Fruit fly (Drosophila melanogaster) whole organism, embryonic: ENCODE data around the gene nerfin-2.

Source experiments
- CG10209 ChIP-seq: fragments of 200-800 bp; sonication (Bioruptor generic); optimal IDR thresholded peaks from 3 replicates; lab custom pipeline; 2017; ENCODE audit warnings: missing biosample characterization, mild to moderate bottlenecking, missing genetic modification characterization, missing genetic modification reagents
- CG16863 ChIP-seq: fragments of 200-800 bp; sonication (Bioruptor generic); optimal IDR thresholded peaks from 3 replicates; lab custom pipeline; 2016; ENCODE audit warnings: missing biosample characterization, missing genetic modification characterization
- CG2116 ChIP-seq: fragments of 200-800 bp; sonication (Bioruptor generic); optimal IDR thresholded peaks from 3 replicates; lab custom pipeline; 2018; ENCODE audit warnings: missing biosample characterization, mild to moderate bottlenecking, missing genetic modification characterization
- E2f2 ChIP-seq: fragments of 200-800 bp; sonication (Bioruptor generic); IDR thresholded peaks from 2 replicates; pipeline ENCODE4 v1.3.6; 2022; ENCODE audit warnings: missing biosample characterization, missing genetic modification characterization
- Hmr ChIP-seq: fragments of 200-800 bp; sonication (Bioruptor generic); optimal IDR thresholded peaks from 3 replicates; lab custom pipeline; 2017; ENCODE audit warnings: mild to moderate bottlenecking, missing biosample characterization, missing genetic modification reagents, missing genetic modification characterization
- ac ChIP-seq: fragments of 200-800 bp; sonication (Bioruptor generic); optimal IDR thresholded peaks from 3 replicates; lab custom pipeline; 2017; ENCODE audit warnings: missing biosample characterization, mild to moderate bottlenecking, missing genetic modification characterization
- aop ChIP-seq: fragments of 200-800 bp; sonication (Bioruptor generic); IDR thresholded peaks from 2 replicates; pipeline ENCODE4 v1.3.6; 2022; ENCODE audit warnings: missing biosample characterization, missing genetic modification characterization
- chm ChIP-seq: fragments of 200-800 bp; sonication (Bioruptor generic); IDR thresholded peaks from 2 replicates; pipeline ENCODE4 v1.3.6; 2022; ENCODE audit warnings: missing biosample characterization, missing genetic modification characterization
- grau ChIP-seq: fragments of 200-800 bp; optimal IDR thresholded peaks from 3 replicates; lab custom pipeline; 2019; ENCODE audit warnings: missing biosample characterization, mild to moderate bottlenecking, missing genetic modification characterization, moderate library complexity
- mirr ChIP-seq: fragments of 200-800 bp; sonication (Bioruptor generic); optimal IDR thresholded peaks from 3 replicates; lab custom pipeline; 2018; ENCODE audit warnings: missing biosample characterization, mild to moderate bottlenecking, missing genetic modification characterization
- nom ChIP-seq: fragments of 200-800 bp; sonication (Bioruptor generic); optimal IDR thresholded peaks from 2 replicates; lab custom pipeline; 2017; ENCODE audit warnings: missing biosample characterization, missing genetic modification characterization, mild to moderate bottlenecking, moderate library complexity, missing genetic modification reagents
- sim ChIP-seq: fragments of 200-800 bp; sonication (Bioruptor generic); IDR thresholded peaks from 2 replicates; pipeline ENCODE4 v1.3.6; 2022; ENCODE audit warnings: missing biosample characterization, missing genetic modification characterization
- slbo ChIP-seq: fragments of 200-800 bp; sonication (Bioruptor generic); IDR thresholded peaks from 2 replicates; pipeline ENCODE4 v1.3.6; 2022; ENCODE audit warnings: missing biosample characterization, missing genetic modification characterization
- tin ChIP-seq: fragments of 200-800 bp; sonication (Bioruptor generic); optimal IDR thresholded peaks from 3 replicates; lab custom pipeline; 2016; ENCODE audit warnings: missing biosample characterization, missing genetic modification characterization

DNA sequence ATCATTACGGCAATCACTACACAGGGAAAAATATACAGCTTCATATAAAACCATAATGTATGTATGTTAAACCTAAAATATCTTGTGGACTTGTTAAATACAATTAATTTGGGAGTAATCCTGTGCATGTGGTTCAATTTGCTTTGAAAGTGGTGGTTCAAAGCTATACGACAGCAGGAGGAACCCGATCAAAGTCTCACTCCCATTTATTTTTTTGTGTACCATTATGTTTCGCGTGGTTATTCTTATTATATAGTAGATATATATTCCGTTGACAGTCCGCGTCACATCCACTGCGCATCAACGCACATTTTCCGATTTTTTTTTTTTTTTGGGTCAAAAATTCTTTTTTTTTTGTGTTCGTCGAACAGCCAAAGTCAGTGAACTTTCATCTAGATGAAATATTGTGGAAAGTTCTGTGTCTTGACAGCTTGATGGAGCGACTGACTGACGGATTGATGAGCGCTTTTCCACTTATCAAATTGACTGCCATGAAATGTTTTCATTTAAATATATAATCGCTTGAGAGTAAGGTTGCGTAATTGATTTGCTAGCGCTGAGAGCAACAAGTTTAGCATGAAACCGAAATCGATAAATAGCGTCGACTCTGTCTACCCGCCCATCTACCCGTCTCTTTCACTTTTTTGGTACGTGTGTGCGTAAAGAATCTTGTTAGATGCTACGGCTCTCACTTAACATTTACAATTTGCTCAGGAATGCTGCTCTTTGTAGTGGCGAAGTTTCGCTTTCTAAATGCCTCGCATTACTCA is 37.8 kb upstream of the nerfin-2 start:
- TF ChIP-seq ac, result no peak
- TF ChIP-seq grau (tag; lab: Kevin White, UChicago), result peak; percentile 19
- no peak for TF ChIP-seq CG16863 (GFP tag; lab: Kevin White, UChicago)
- no peak for TF ChIP-seq mirr
- no peak for TF ChIP-seq E2f2 (GFP tag; lab: Robert Waterston, UW)
- TF ChIP-seq aop (GFP tag; lab: Robert Waterston, UW), result no peak
- TF ChIP-seq chm (GFP tag; lab: Robert Waterston, UW), result no peak
- TF ChIP-seq nom (GFP tag; lab: Kevin White, UChicago), result no peak
- no peak for TF ChIP-seq tin (GFP tag; lab: Kevin White, UChicago)
- no peak for TF ChIP-seq slbo (GFP tag; lab: Robert Waterston, UW)
- TF ChIP-seq sim (GFP tag; lab: Robert Waterston, UW), result no peak
- TF ChIP-seq Hmr, result no peak
- TF ChIP-seq CG10209 (GFP tag; lab: Kevin White, UChicago), result no peak
- TF ChIP-seq CG2116 (GFP tag; lab: Kevin White, UChicago), result no peak
